Fruit fly (Drosophila melanogaster) whole organism, embryonic: ENCODE measurements around the gene Rpn10.

Source experiments
- Abd-B ChIP-seq: fragments of 200-800 bp; sonication (Bioruptor generic); optimal IDR thresholded peaks from 2 replicates; lab custom pipeline; 2018; ENCODE audit warnings: missing biosample characterization, mild to moderate bottlenecking, missing genetic modification characterization, moderate library complexity
- Ada2b ChIP-seq: fragments of 200-800 bp; sonication (Bioruptor generic); IDR thresholded peaks from 2 replicates; pipeline ENCODE4 v1.3.6; 2022; ENCODE audit warnings: missing biosample characterization, missing genetic modification characterization
- B-H2 ChIP-seq: fragments of 200-800 bp; sonication (Bioruptor generic); optimal IDR thresholded peaks from 2 replicates; lab custom pipeline; 2018; ENCODE audit warnings: missing biosample characterization, mild to moderate bottlenecking, missing genetic modification characterization
- Bgb ChIP-seq: fragments of 200-800 bp; sonication (Bioruptor generic); IDR thresholded peaks from 2 replicates; pipeline ENCODE4 v1.3.6; 2022; ENCODE audit warnings: missing biosample characterization, missing genetic modification characterization; ENCODE audit not compliant: partially characterized antibody
- CG10366 ChIP-seq: fragments of 200-800 bp; sonication (Bioruptor generic); IDR thresholded peaks from 2 replicates; pipeline ENCODE4 v1.3.6; 2022; ENCODE audit warnings: missing biosample characterization, missing genetic modification characterization
- CG10654 ChIP-seq: fragments of 200-800 bp; sonication (Bioruptor generic); optimal IDR thresholded peaks from 2 replicates; lab custom pipeline; 2016; ENCODE audit warnings: missing biosample characterization, missing genetic modification characterization
- CG11247 ChIP-seq: fragments of 200-800 bp; sonication (Bioruptor generic); IDR thresholded peaks from 2 replicates; pipeline ENCODE4 v1.3.6; 2022; ENCODE audit warnings: missing biosample characterization, missing genetic modification characterization
- CG13296 ChIP-seq: fragments of 200-800 bp; sonication (Bioruptor generic); optimal IDR thresholded peaks from 3 replicates; lab custom pipeline; 2018; ENCODE audit warnings: missing biosample characterization, mild to moderate bottlenecking, missing genetic modification characterization
- CG13624 ChIP-seq: fragments of 200-800 bp; sonication (Bioruptor generic); optimal IDR thresholded peaks from 2 replicates; lab custom pipeline; 2016; ENCODE audit warnings: missing biosample characterization, missing genetic modification characterization
- CG1602 ChIP-seq: fragments of 200-800 bp; sonication (Bioruptor generic); optimal IDR thresholded peaks from 3 replicates; lab custom pipeline; 2016; ENCODE audit warnings: missing biosample characterization, missing genetic modification characterization
- CG16815 ChIP-seq: fragments of 200-800 bp; sonication (Bioruptor generic); optimal IDR thresholded peaks from 3 replicates; lab custom pipeline; 2017; ENCODE audit warnings: missing biosample characterization, mild to moderate bottlenecking, missing genetic modification characterization
- CG17385 ChIP-seq: fragments of 200-800 bp; sonication (Bioruptor generic); optimal IDR thresholded peaks from 3 replicates; lab custom pipeline; 2018; ENCODE audit warnings: missing biosample characterization, mild to moderate bottlenecking, missing genetic modification characterization
- CG18599 ChIP-seq: fragments of 200-800 bp; sonication (Bioruptor generic); optimal IDR thresholded peaks from 3 replicates; lab custom pipeline; 2017; ENCODE audit warnings: missing biosample characterization, missing genetic modification characterization, mild to moderate bottlenecking, moderate library complexity, missing genetic modification reagents
- CG2129 ChIP-seq: fragments of 200-800 bp; sonication (Bioruptor generic); IDR thresholded peaks from 2 replicates; pipeline ENCODE4 v1.3.6; 2022; ENCODE audit warnings: missing biosample characterization, missing genetic modification characterization; ENCODE audit not compliant: partially characterized antibody
- CG2199 ChIP-seq: fragments of 200-800 bp; sonication (Bioruptor generic); IDR thresholded peaks from 3 replicates; pipeline ENCODE4 v1.3.6; 2022; ENCODE audit warnings: missing biosample characterization, missing genetic modification characterization
- CG3281 ChIP-seq: fragments of 200-800 bp; sonication (Bioruptor generic); optimal IDR thresholded peaks from 3 replicates; lab custom pipeline; 2017; ENCODE audit warnings: missing biosample characterization, mild to moderate bottlenecking, missing genetic modification characterization
- CG3847 ChIP-seq: fragments of 200-800 bp; sonication (Bioruptor generic); IDR thresholded peaks from 2 replicates; pipeline ENCODE4 v1.3.6; 2022; ENCODE audit warnings: missing biosample characterization, missing genetic modification characterization
- CG4707 ChIP-seq: fragments of 200-800 bp; sonication (Bioruptor generic); optimal IDR thresholded peaks from 2 replicates; lab custom pipeline; 2018; ENCODE audit warnings: missing biosample characterization, mild to moderate bottlenecking, missing genetic modification characterization, moderate library complexity
- CG7928 ChIP-seq: fragments of 200-800 bp; sonication (Bioruptor generic); optimal IDR thresholded peaks from 2 replicates; lab custom pipeline; 2017; ENCODE audit warnings: missing biosample characterization, mild to moderate bottlenecking, missing genetic modification characterization
- CG8281 ChIP-seq: fragments of 200-800 bp; sonication (Bioruptor generic); optimal IDR thresholded peaks from 2 replicates; lab custom pipeline; 2018; ENCODE audit warnings: missing biosample characterization, mild to moderate bottlenecking, missing genetic modification characterization, moderate library complexity
- H2.0 ChIP-seq: fragments of 200-800 bp; sonication (Bioruptor generic); IDR thresholded peaks from 2 replicates; pipeline ENCODE4 v1.3.6; 2022; ENCODE audit warnings: missing biosample characterization, missing genetic modification characterization
- Jarid2 ChIP-seq: fragments of 200-800 bp; sonication (Bioruptor generic); optimal IDR thresholded peaks from 3 replicates; lab custom pipeline; 2017; ENCODE audit warnings: mild to moderate bottlenecking, missing biosample characterization, missing genetic modification reagents, missing genetic modification characterization
- Lim3 ChIP-seq: fragments of 200-800 bp; sonication (Bioruptor generic); IDR thresholded peaks from 2 replicates; pipeline ENCODE4 v1.3.6; 2022; ENCODE audit warnings: missing biosample characterization, missing genetic modification characterization
- Neu2 ChIP-seq: fragments of 200-800 bp; sonication (Bioruptor generic); optimal IDR thresholded peaks from 3 replicates; lab custom pipeline; 2016; ENCODE audit warnings: missing biosample characterization, missing genetic modification characterization, borderline replicate concordance
- Ravus ChIP-seq: fragments of 200-800 bp; sonication (Bioruptor generic); IDR thresholded peaks from 2 replicates; pipeline ENCODE4 v1.3.6; 2022; ENCODE audit warnings: missing biosample characterization, missing genetic modification characterization
- abd-A ChIP-seq: fragments of 200-800 bp; sonication (Bioruptor generic); optimal IDR thresholded peaks from 3 replicates; lab custom pipeline; 2019; ENCODE audit warnings: missing biosample characterization, mild to moderate bottlenecking, missing genetic modification characterization, moderate library complexity
- ase ChIP-seq: fragments of 200-800 bp; sonication (Bioruptor generic); IDR thresholded peaks from 3 replicates; pipeline ENCODE4 v1.3.6; 2022; ENCODE audit warnings: missing biosample characterization, missing genetic modification characterization
- ato ChIP-seq: fragments of 200-800 bp; sonication (Bioruptor generic); IDR thresholded peaks from 2 replicates; pipeline ENCODE4 v1.3.6; 2022; ENCODE audit warnings: missing biosample characterization, missing genetic modification characterization; ENCODE audit not compliant: partially characterized antibody
- bigmax ChIP-seq: fragments of 200-800 bp; sonication (Bioruptor generic); optimal IDR thresholded peaks from 2 replicates; lab custom pipeline; 2018; ENCODE audit warnings: missing biosample characterization, mild to moderate bottlenecking, missing genetic modification characterization
- btn ChIP-seq: fragments of 200-800 bp; sonication (Bioruptor generic); optimal IDR thresholded peaks from 2 replicates; lab custom pipeline; 2016; ENCODE audit warnings: missing biosample characterization, missing genetic modification characterization
- cg ChIP-seq: fragments of 200-800 bp; sonication (Bioruptor generic); optimal IDR thresholded peaks from 3 replicates; lab custom pipeline; 2019; ENCODE audit warnings: missing biosample characterization, mild to moderate bottlenecking, missing genetic modification characterization, moderate library complexity
- chif ChIP-seq, 2 experiments: fragments of 200-800 bp; sonication (Bioruptor generic); optimal IDR thresholded peaks; 3 replicates each; lab custom pipeline; 2016; ENCODE audit warnings: missing biosample characterization in 2 of 2, missing genetic modification characterization in 2 of 2
- crol ChIP-seq: fragments of 200-800 bp; sonication (Bioruptor generic); IDR thresholded peaks from 2 replicates; pipeline ENCODE4 v1.3.6; 2022; ENCODE audit warnings: missing biosample characterization, missing genetic modification characterization
- cwo ChIP-seq: fragments of 200-800 bp; sonication (Bioruptor generic); optimal IDR thresholded peaks from 3 replicates; lab custom pipeline; 2017; ENCODE audit warnings: missing biosample characterization, missing genetic modification characterization, mild to moderate bottlenecking, moderate library complexity, missing genetic modification reagents
- dan ChIP-seq: fragments of 200-800 bp; sonication (Bioruptor generic); IDR thresholded peaks from 2 replicates; pipeline ENCODE4 v1.3.6; 2022; ENCODE audit warnings: missing biosample characterization, missing genetic modification characterization
- disco-r ChIP-seq: fragments of 200-800 bp; sonication (Bioruptor generic); optimal IDR thresholded peaks from 2 replicates; lab custom pipeline; 2016; ENCODE audit warnings: missing biosample characterization, missing genetic modification characterization
- ems ChIP-seq: fragments of 200-800 bp; sonication (Bioruptor generic); optimal IDR thresholded peaks from 3 replicates; lab custom pipeline; 2016; ENCODE audit warnings: missing biosample characterization, missing genetic modification characterization
- fd64A ChIP-seq: fragments of 200-800 bp; sonication (Bioruptor generic); optimal IDR thresholded peaks from 3 replicates; lab custom pipeline; 2018; ENCODE audit warnings: missing biosample characterization, mild to moderate bottlenecking, missing genetic modification characterization
- fru ChIP-seq: fragments of >200 bp; optimal IDR thresholded peaks from 2 replicates; lab custom pipeline; 2017
- hkb ChIP-seq, 2 experiments: fragments of 200-800 bp in 1 of 2; fragments of >200 bp in 1 of 2; sonication (Bioruptor generic) in 1 of 2; IDR thresholded peaks in 1 of 2; optimal IDR thresholded peaks in 1 of 2; 2 replicates each; pipeline versions ENCODE4 v1.3.6 to Lab custom; 2017 to 2022; ENCODE audit warnings: missing biosample characterization in 1 of 2, missing genetic modification characterization in 1 of 2
- pfk ChIP-seq: fragments of 200-800 bp; sonication (Bioruptor generic); optimal IDR thresholded peaks from 2 replicates; lab custom pipeline; 2018; ENCODE audit warnings: missing biosample characterization, mild to moderate bottlenecking, missing genetic modification characterization, moderate library complexity
- ranshi ChIP-seq: fragments of 200-800 bp; sonication (Bioruptor generic); IDR thresholded peaks from 2 replicates; pipeline ENCODE4 v1.3.6; 2022; ENCODE audit warnings: missing biosample characterization, missing genetic modification characterization
- salm ChIP-seq: fragments of 200-800 bp; sonication (Bioruptor generic); optimal IDR thresholded peaks from 2 replicates; lab custom pipeline; 2018; ENCODE audit warnings: missing biosample characterization, mild to moderate bottlenecking, missing genetic modification characterization
- sr ChIP-seq: fragments of 200-800 bp; sonication (Bioruptor generic); IDR thresholded peaks from 3 replicates; pipeline ENCODE4 v1.3.6; 2022; ENCODE audit warnings: missing biosample characterization, missing genetic modification characterization
- stc ChIP-seq: fragments of 200-800 bp; sonication (Bioruptor generic); IDR thresholded peaks from 2 replicates; pipeline ENCODE4 v1.3.6; 2022; ENCODE audit warnings: missing biosample characterization, missing genetic modification characterization
- tna ChIP-seq: fragments of 200-800 bp; sonication (Bioruptor generic); IDR thresholded peaks from 2 replicates; pipeline ENCODE4 v1.3.6; 2022; ENCODE audit warnings: missing biosample characterization, missing genetic modification characterization; ENCODE audit not compliant: partially characterized antibody
- toy ChIP-seq: fragments of 200-800 bp; sonication (Bioruptor generic); IDR thresholded peaks from 2 replicates; pipeline ENCODE4 v1.3.6; 2022; ENCODE audit warnings: missing biosample characterization, missing genetic modification characterization
- tx ChIP-seq: fragments of 200-800 bp; sonication (Bioruptor generic); optimal IDR thresholded peaks from 2 replicates; lab custom pipeline; 2016; ENCODE audit warnings: missing biosample characterization, missing genetic modification characterization
- wor ChIP-seq: fragments of 200-800 bp; sonication (Bioruptor generic); IDR thresholded peaks from 2 replicates; pipeline ENCODE4 v1.3.6; 2022; ENCODE audit warnings: missing biosample characterization, missing genetic modification characterization
- yki ChIP-seq: fragments of >200 bp; optimal IDR thresholded peaks from 3 replicates; lab custom pipeline; 2018

Gene Rpn10

DNA sequence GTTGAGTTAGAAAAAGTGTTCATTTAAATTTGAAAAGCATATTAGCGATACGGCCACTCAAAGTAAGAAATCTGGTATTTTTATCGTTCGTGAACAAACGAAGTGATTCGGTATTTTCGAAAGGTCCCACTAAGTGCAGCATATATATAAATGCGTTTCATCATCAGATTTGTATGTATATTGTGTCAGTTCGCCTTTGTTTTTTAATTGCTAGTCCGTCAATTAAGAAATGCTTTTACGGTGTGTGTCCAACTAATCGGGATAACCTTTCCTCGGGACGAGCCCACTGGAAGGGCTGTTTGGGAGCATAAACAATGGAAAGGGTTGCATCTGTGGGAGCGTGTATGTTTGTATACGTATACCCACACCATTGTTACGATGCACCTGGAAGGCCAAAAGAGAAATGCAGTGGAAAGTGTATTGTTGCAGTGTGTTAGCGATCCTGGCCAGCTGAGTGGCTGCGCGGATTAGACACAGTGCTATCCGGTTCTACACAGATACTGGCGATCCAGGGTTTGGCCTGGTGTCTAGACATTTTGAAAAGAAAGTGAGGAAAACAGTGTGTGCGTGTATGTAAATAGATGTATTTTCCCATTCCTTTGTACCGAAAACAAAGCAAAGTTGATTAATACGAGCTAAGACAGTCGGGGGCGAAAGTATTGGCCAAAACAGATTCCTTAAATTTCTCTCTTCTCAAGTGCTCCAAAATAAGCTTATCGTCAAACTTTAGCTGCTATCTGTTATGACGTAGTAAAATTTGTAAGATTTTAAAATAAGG, 13.6 kb upstream of the Rpn10 start, which contains the start of gene CG7611 (continued):
- TF ChIP-seq H2.0 (GFP tag; lab: Robert Waterston, UW) (no peak), dan (GFP tag; lab: Robert Waterston, UW) (no peak), sr (GFP tag; lab: Robert Waterston, UW) (no peak), CG10366 (GFP tag; lab: Robert Waterston, UW) (no peak), Ravus (no peak), tna (GFP tag; lab: Robert Waterston, UW) (no peak), CG3847 (GFP tag; lab: Robert Waterston, UW) (no peak), CG2199 (GFP tag; lab: Robert Waterston, UW) (no peak), ranshi (GFP tag; lab: Robert Waterston, UW) (no peak), CG17385 (GFP tag; lab: Kevin White, UChicago) (no peak), Bgb (GFP tag; lab: Robert Waterston, UW) (0 out of 2 replicates have a peak, but pooled peaks have one; percentile 27), toy (GFP tag; lab: Robert Waterston, UW) (no peak), stc (GFP tag; lab: Robert Waterston, UW) (0 out of 2 replicates have a peak, but pooled peaks have one; percentile 4), CG18599 (GFP tag; lab: Kevin White, UChicago) (no peak), cg (GFP tag; lab: Kevin White, UChicago) (peak; percentile 66), fru (lab: Kevin White, UChicago) (no peak), btn (GFP tag; lab: Kevin White, UChicago) (no peak), Lim3 (GFP tag; lab: Robert Waterston, UW) (no peak), CG4707 (GFP tag; lab: Kevin White, UChicago) (no peak), CG13296 (GFP tag; lab: Kevin White, UChicago) (no peak), abd-A (tag; lab: Kevin White, UChicago) (no peak), disco-r (GFP tag; lab: Kevin White, UChicago) (no peak), CG10654 (no peak), Jarid2 (GFP tag; lab: Kevin White, UChicago) (no peak), CG3281 (GFP tag; lab: Kevin White, UChicago) (no peak), cwo (GFP tag; lab: Kevin White, UChicago) (no peak), CG16815 (GFP tag; lab: Kevin White, UChicago) (no peak), Neu2 (GFP tag; lab: Kevin White, UChicago) (no peak), salm (tag; lab: Kevin White, UChicago) (no peak), chif (GFP tag; optimal IDR thresholded peaks at IDR 0.05; lab: Kevin White, UChicago) (no peak), bigmax (GFP tag; lab: Kevin White, UChicago) (peak; percentile 22), Ada2b (GFP tag; lab: Robert Waterston, UW) (no peak), ems (GFP tag; lab: Kevin White, UChicago) (no peak), CG2129 (no peak), CG7928 (no peak), wor (GFP tag; lab: Robert Waterston, UW) (no peak), ase (GFP tag; lab: Robert Waterston, UW) (no peak), hkb (optimal IDR thresholded peaks at IDR 0.05; lab: Kevin White, UChicago) (no peak), hkb (GFP tag; IDR thresholded peaks at IDR 0.05; lab: Robert Waterston, UW) (no peak), tx (GFP tag; lab: Kevin White, UChicago) (no peak), CG8281 (tag; lab: Kevin White, UChicago) (no peak), CG11247 (GFP tag; lab: Robert Waterston, UW) (no peak), B-H2 (no peak), yki (no peak), CG1602 (GFP tag; lab: Kevin White, UChicago) (no peak), ato (no peak), pfk (no peak), crol (no peak), fd64A (GFP tag; lab: Kevin White, UChicago) (no peak), CG13624 (GFP tag; lab: Kevin White, UChicago) (no peak), Abd-B (no peak)
